Fruit fly (Drosophila melanogaster): ENCODE measurements around the gene ND-B22.

Gene ND-B22

dm6 chr2L:13394903-13395302 is 24.0 kb upstream of the ND-B22 start, which contains the start of gene RpL24 (continued):
- peak; percentile 93 for TF ChIP-seq Camta (GFP tag; optimal IDR thresholded peaks at IDR 0.05)
- peak; percentile 39 for TF ChIP-seq CG31388 (GFP tag; optimal IDR thresholded peaks at IDR 0.05)
- peak; percentile 17 for TF ChIP-seq CG15479 (GFP tag; optimal IDR thresholded peaks at IDR 0.05)
- TF ChIP-seq CG31441 (GFP tag; IDR thresholded peaks at IDR 0.05), result peak; percentile 92
- peak; percentile 90 for TF ChIP-seq CG15011 (GFP tag; optimal IDR thresholded peaks at IDR 0.05)
- peak; percentile 93 for TF ChIP-seq her (GFP tag; optimal IDR thresholded peaks at IDR 0.05)
- no peak for TF ChIP-seq CG15073 (GFP tag; optimal IDR thresholded peaks at IDR 0.05)
- TF ChIP-seq kay (GFP tag; optimal IDR thresholded peaks at IDR 0.05), result peak; percentile 37
- TF ChIP-seq CG42726 (GFP tag; IDR thresholded peaks at IDR 0.05; ENCODE audit: partially characterized antibody), result peak; percentile 45; the same call in 1 of the 2 replicates
- TF ChIP-seq Mrtf (GFP tag; IDR thresholded peaks at IDR 0.05), result peak; percentile 59; the same call in 2 of the 3 replicates
- peak; percentile 80 for TF ChIP-seq CG5245 (GFP tag; optimal IDR thresholded peaks at IDR 0.05)
- TF ChIP-seq CG16863 (GFP tag; optimal IDR thresholded peaks at IDR 0.05), result peak; percentile 81
- peak; percentile 88 for TF ChIP-seq gfzf (GFP tag; optimal IDR thresholded peaks at IDR 0.05)
- peak; percentile 98 for TF ChIP-seq wek (GFP tag; optimal IDR thresholded peaks at IDR 0.05)
- peak; percentile 80 for TF ChIP-seq trem (tag; optimal IDR thresholded peaks at IDR 0.05)
- peak; percentile 74 for TF ChIP-seq tup (GFP tag; optimal IDR thresholded peaks at IDR 0.05)
- peak; percentile 26; the same call in 1 of the 2 replicates for TF ChIP-seq CG13287 (GFP tag; IDR thresholded peaks at IDR 0.05; ENCODE audit: partially characterized antibody)
- TF ChIP-seq sd (tag; optimal IDR thresholded peaks at IDR 0.05), result no peak
- peak; percentile 50 for TF ChIP-seq HmgD (GFP tag; optimal IDR thresholded peaks at IDR 0.05)
- peak; percentile 83 for TF ChIP-seq run (tag; optimal IDR thresholded peaks at IDR 0.05)
- peak; percentile 88 for TF ChIP-seq Hand (GFP tag; optimal IDR thresholded peaks at IDR 0.05)
- TF ChIP-seq Ets65A (GFP tag), result peak; percentile 99
- TF ChIP-seq CG6654 (GFP tag; optimal IDR thresholded peaks at IDR 0.05), result peak; percentile 69
- peak; percentile 16 for TF ChIP-seq pnt (GFP tag; optimal IDR thresholded peaks at IDR 0.05)
- peak; percentile 66 for TF ChIP-seq cato (GFP tag; optimal IDR thresholded peaks at IDR 0.05; ENCODE audit: borderline replicate concordance)
- TF ChIP-seq mld (GFP tag; IDR thresholded peaks at IDR 0.05; ENCODE audit: partially characterized antibody), result no peak
- TF ChIP-seq Med (GFP tag), result peak; percentile 99
- TF ChIP-seq MESR4 (GFP tag; optimal IDR thresholded peaks at IDR 0.05), result peak; percentile 100
- TF ChIP-seq CG11456 (GFP tag; IDR thresholded peaks at IDR 0.05), result peak; percentile 94
- peak; percentile 89 for TF ChIP-seq repo (GFP tag; optimal IDR thresholded peaks at IDR 0.05)
- TF ChIP-seq inv (GFP tag; IDR thresholded peaks at IDR 0.05; ENCODE audit: partially characterized antibody), result no peak
- TF ChIP-seq CG4424 (GFP tag; optimal IDR thresholded peaks at IDR 0.05), result peak; percentile 90
- peak; percentile 71; the same call in 1 of the 2 replicates for TF ChIP-seq toy (GFP tag; IDR thresholded peaks at IDR 0.05)
- TF ChIP-seq Trl (optimal IDR thresholded peaks at IDR 0.05), result no peak
- TF ChIP-seq Trl (GFP tag; optimal IDR thresholded peaks at IDR 0.05), result peak; percentile 96
- peak; percentile 81 for TF ChIP-seq CG30403 (GFP tag; optimal IDR thresholded peaks at IDR 0.05)
- TF ChIP-seq en (GFP tag; optimal IDR thresholded peaks at IDR 0.05), result peak; percentile 94
- TF ChIP-seq CG18599 (GFP tag; optimal IDR thresholded peaks at IDR 0.05), result peak; percentile 95
- peak; percentile 90 for TF ChIP-seq CG3407 (GFP tag; optimal IDR thresholded peaks at IDR 0.05)
- TF ChIP-seq C15 (GFP tag; IDR thresholded peaks at IDR 0.05), result peak; percentile 68; the same call in 2 of the 3 replicates
- TF ChIP-seq Dip3 (GFP tag; optimal IDR thresholded peaks at IDR 0.05), result peak; percentile 89
- no peak for TF ChIP-seq pita (GFP tag; optimal IDR thresholded peaks at IDR 0.05)
- peak; percentile 54; the same call in 2 of the 3 replicates for TF ChIP-seq Aef1 (GFP tag; IDR thresholded peaks at IDR 0.05)
- no peak for TF ChIP-seq nau (GFP tag; optimal IDR thresholded peaks at IDR 0.05)
- peak; percentile 88 for TF ChIP-seq stc (GFP tag; IDR thresholded peaks at IDR 0.05)
- TF ChIP-seq CG14441 (GFP tag; IDR thresholded peaks at IDR 0.05), result peak; percentile 69; the same call in 1 of the 2 replicates
- peak; percentile 93 for TF ChIP-seq fd64A (GFP tag; optimal IDR thresholded peaks at IDR 0.05)
- TF ChIP-seq B-H2 (GFP tag; optimal IDR thresholded peaks at IDR 0.05), result peak; percentile 97
- TF ChIP-seq grau (tag; optimal IDR thresholded peaks at IDR 0.05), result peak; percentile 81
- TF ChIP-seq Mes4 (GFP tag; optimal IDR thresholded peaks at IDR 0.05), result peak; percentile 96
- peak; percentile 99 for TF ChIP-seq YL-1 (GFP tag; optimal IDR thresholded peaks at IDR 0.05)

Measured in whole organism, embryonic.